Worm (Caenorhabditis elegans) whole organism, L3 larva: ENCODE data around the gene pitr-2.

Experiments
- elt-3 ChIP-seq, 3 experiments: fragments of 150-350 bp in 1 of 3; sonication (generic microtip) in 2 of 3; optimal IDR thresholded peaks; 2 replicates in 2 of 3; 4 replicates in 1 of 3; lab custom pipeline; 2014 to 2017; ENCODE audit warnings: missing biosample characterization in 3 of 3, missing genetic modification characterization in 3 of 3
- nhr-11 ChIP-seq: fragments of 150-350 bp; optimal IDR thresholded peaks from 2 replicates; lab custom pipeline; 2014; ENCODE audit warnings: missing biosample characterization, missing genetic modification characterization
- nhr-237 ChIP-seq: fragments of 150-350 bp; optimal IDR thresholded peaks from 2 replicates; lab custom pipeline; 2014; ENCODE audit warnings: missing biosample characterization, missing genetic modification characterization
- nhr-25 ChIP-seq: sonication (generic microtip); optimal IDR thresholded peaks from 2 replicates; lab custom pipeline; 2017; ENCODE audit warnings: missing biosample characterization, missing genetic modification characterization
- nhr-76 ChIP-seq: fragments of 150-350 bp; sonication (generic microtip); optimal IDR thresholded peaks from 5 replicates; lab custom pipeline; 2014; ENCODE audit warnings: missing biosample characterization, missing genetic modification characterization
- nhr-77 ChIP-seq: fragments of 150-350 bp; optimal IDR thresholded peaks from 2 replicates; lab custom pipeline; 2014; ENCODE audit warnings: missing biosample characterization, missing genetic modification characterization

DNA sequence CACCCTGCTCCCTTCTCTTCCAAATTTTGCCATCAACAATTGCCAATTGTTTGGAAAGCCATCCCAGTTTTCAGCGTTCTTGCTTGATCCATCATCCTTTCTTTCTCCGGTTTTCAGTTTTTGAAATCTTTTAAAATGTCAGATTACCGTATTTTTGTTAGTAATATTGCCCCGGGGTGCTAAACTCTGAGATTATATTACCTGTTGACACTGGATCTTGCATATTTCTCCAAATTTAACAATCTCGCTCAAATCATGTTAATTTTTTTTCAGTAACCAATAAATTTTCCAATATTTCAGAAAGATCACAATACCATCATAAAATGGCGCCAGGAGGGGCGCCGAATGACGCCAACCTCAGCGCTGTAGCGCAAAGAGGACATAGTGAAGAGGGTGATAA lies 25.1 kb downstream of the pitr-2 start, which contains the start of gene F21C10.7:
- no peak for TF ChIP-seq nhr-11
- TF ChIP-seq nhr-25 = no peak
- TF ChIP-seq nhr-76 (tag; lab: Kevin White, UChicago) = no peak
- TF ChIP-seq nhr-237 (tag; lab: Kevin White, UChicago) = no peak
- TF ChIP-seq nhr-77 (tag; lab: Kevin White, UChicago) = no peak
- TF ChIP-seq elt-3 (tag; optimal IDR thresholded peaks at IDR 0.05; lab: Kevin White, UChicago) = no peak
